Worm (Caenorhabditis elegans) whole organism, L1 larva: ENCODE results near the gene srg-56.

Source experiments
- ceh-8 ChIP-seq: fragments of 200-800 bp; sonication (Bioruptor generic); optimal IDR thresholded peaks from 2 replicates; lab custom pipeline; 2018; ENCODE audit warnings: mild to moderate bottlenecking, missing genetic modification characterization, moderate library complexity, missing compliant biosample characterization
- efl-1 ChIP-seq, 4 experiments: fragments of 150-350 bp; optimal IDR thresholded peaks in 3 of 4; peaks in 1 of 4; 1 replicate in 1 of 4; 2 replicates in 3 of 4; lab custom pipeline; 2014; ENCODE audit warnings: missing biosample characterization in 2 of 4, missing genetic modification characterization in 2 of 4, missing genetic modification reagents in 2 of 4
- efl-3 ChIP-seq: fragments of 200-800 bp; sonication (Bioruptor generic); optimal IDR thresholded peaks from 2 replicates; lab custom pipeline; 2018; ENCODE audit warnings: mild to moderate bottlenecking, missing genetic modification characterization, missing compliant biosample characterization
- egl-13 ChIP-seq: sonication (generic microtip); optimal IDR thresholded peaks from 2 replicates; lab custom pipeline; 2016; ENCODE audit warnings: missing genotype, missing genetic modification reagents, missing genetic modification characterization, missing compliant biosample characterization
- elt-3 ChIP-seq, 6 experiments: fragments of 150-350 bp in 1 of 6; sonication (generic microtip); optimal IDR thresholded peaks; 2 replicates each; lab custom pipeline; 2017 to 2018; ENCODE audit warnings: missing biosample characterization in 6 of 6, missing genetic modification characterization in 6 of 6, inconsistent platforms in 1 of 6
- ets-5 ChIP-seq: fragments of 200-800 bp; sonication (Bioruptor generic); IDR thresholded peaks from 2 replicates; pipeline ENCODE4 v1.3.6; 2022; ENCODE audit warnings: missing genetic modification characterization, missing compliant biosample characterization
- nhr-84 ChIP-seq: sonication (generic microtip); optimal IDR thresholded peaks from 2 replicates; lab custom pipeline; 2017; ENCODE audit warnings: missing biosample characterization, missing genetic modification characterization
- sox-4 ChIP-seq: sonication (generic microtip); optimal IDR thresholded peaks from 2 replicates; lab custom pipeline; 2016; ENCODE audit warnings: missing genetic modification characterization, missing compliant biosample characterization
- tlp-1 ChIP-seq: fragments of 150-350 bp; optimal IDR thresholded peaks from 2 replicates; lab custom pipeline; 2014; ENCODE audit warnings: missing biosample characterization, missing genetic modification characterization

Gene srg-56

ce11 chrV:2688562-2688961, 49.5 kb downstream of the srg-56 start:
- TF ChIP-seq ceh-8, result no peak
- TF ChIP-seq efl-3 (GFP tag; lab: Kevin White, UChicago), result no peak
- TF ChIP-seq elt-3 (tag; optimal IDR thresholded peaks at IDR 0.05; lab: Kevin White, UChicago), result no peak
- no peak for TF ChIP-seq sox-4 (tag; lab: Kevin White, UChicago)
- TF ChIP-seq ets-5 (GFP tag; lab: Robert Waterston, UW), result no peak
- TF ChIP-seq egl-13, result no peak
- no peak for TF ChIP-seq efl-1 (optimal IDR thresholded peaks at IDR 0.05; lab: Kevin White, UChicago)
- TF ChIP-seq efl-1 (GFP tag; optimal IDR thresholded peaks at IDR 0.05 in 1 of 2; lab: Kevin White, UChicago), result peak in 1 of 2 experiments; percentile 37
- no peak for TF ChIP-seq nhr-84 (tag; lab: Kevin White, UChicago)
- TF ChIP-seq tlp-1 (tag; lab: Kevin White, UChicago), result no peak
